Fruit fly (Drosophila melanogaster): Measurements from ENCODE around the gene Oseg4.

Oseg4 gene

dm6 chr3L:1738375-1739328 is 3.1 kb upstream of the Oseg4 start, which contains the start of gene Gk2 (continued):
- peak; percentile 65 for TF ChIP-seq Bgb (GFP tag; IDR thresholded peaks at IDR 0.05; ENCODE audit: partially characterized antibody)
- TF ChIP-seq mirr (GFP tag; optimal IDR thresholded peaks at IDR 0.05), result no peak
- no peak for TF ChIP-seq bab2 (GFP tag; optimal IDR thresholded peaks at IDR 0.05)
- TF ChIP-seq pita (GFP tag; optimal IDR thresholded peaks at IDR 0.05), result no peak
- TF ChIP-seq Tbp (GFP tag; optimal IDR thresholded peaks at IDR 0.05), result no peak
- TF ChIP-seq Hey (tag; optimal IDR thresholded peaks at IDR 0.05), result no peak
- no peak for TF ChIP-seq cato (GFP tag; optimal IDR thresholded peaks at IDR 0.05; ENCODE audit: borderline replicate concordance)
- TF ChIP-seq otp (GFP tag; IDR thresholded peaks at IDR 0.05), result no peak
- TF ChIP-seq MESR4 (GFP tag; optimal IDR thresholded peaks at IDR 0.05), result no peak
- no peak for TF ChIP-seq CG11085 (GFP tag; IDR thresholded peaks at IDR 0.05)
- no peak for TF ChIP-seq nau (GFP tag; optimal IDR thresholded peaks at IDR 0.05)
- TF ChIP-seq CG1233 (GFP tag; optimal IDR thresholded peaks at IDR 0.05), result no peak
- no peak for TF ChIP-seq Ets65A (GFP tag)
- no peak for TF ChIP-seq fru (optimal IDR thresholded peaks at IDR 0.05)
- no peak for TF ChIP-seq CG1602 (GFP tag; optimal IDR thresholded peaks at IDR 0.05)
- TF ChIP-seq scrt (GFP tag; optimal IDR thresholded peaks at IDR 0.05), result no peak
- TF ChIP-seq chinmo (GFP tag; IDR thresholded peaks at IDR 0.05; ENCODE audit: partially characterized antibody), result peak; percentile 67; the same call in 1 of the 4 replicates
- TF ChIP-seq CG17829 (tag; optimal IDR thresholded peaks at IDR 0.05), result no peak
- TF ChIP-seq Meics (GFP tag; optimal IDR thresholded peaks at IDR 0.05), result no peak
- no peak for TF ChIP-seq CG7839 (tag; optimal IDR thresholded peaks at IDR 0.05)
- no peak for TF ChIP-seq stc (GFP tag; IDR thresholded peaks at IDR 0.05)
- no peak for TF ChIP-seq Asciz (GFP tag; optimal IDR thresholded peaks at IDR 0.05)
- TF ChIP-seq CG33213 (GFP tag; optimal IDR thresholded peaks at IDR 0.05), result peak; percentile 28
- TF ChIP-seq Lhr (GFP tag; optimal IDR thresholded peaks at IDR 0.05), result peak; percentile 82
- no peak for TF ChIP-seq CG3838 (GFP tag; optimal IDR thresholded peaks at IDR 0.05)
- no peak for TF ChIP-seq sc (optimal IDR thresholded peaks at IDR 0.05)
- no peak for TF ChIP-seq sc (GFP tag; optimal IDR thresholded peaks at IDR 0.05)
- peak; percentile 63 for TF ChIP-seq Sin3A (optimal IDR thresholded peaks at IDR 0.05)
- no peak for TF ChIP-seq CG4707 (GFP tag; optimal IDR thresholded peaks at IDR 0.05)
- TF ChIP-seq tin (GFP tag; optimal IDR thresholded peaks at IDR 0.05), result no peak
- peak; percentile 48 for TF ChIP-seq stwl (tag; optimal IDR thresholded peaks at IDR 0.05)
- no peak for TF ChIP-seq CG10654 (GFP tag; optimal IDR thresholded peaks at IDR 0.05)
- peak; percentile 59 for TF ChIP-seq trem (tag; optimal IDR thresholded peaks at IDR 0.05)
- peak; percentile 78 for TF ChIP-seq CG2116 (GFP tag; optimal IDR thresholded peaks at IDR 0.05)
- no peak for TF ChIP-seq az2 (GFP tag; optimal IDR thresholded peaks at IDR 0.05)
- TF ChIP-seq crol (GFP tag; IDR thresholded peaks at IDR 0.05), result peak; percentile 38; the same call in 1 of the 2 replicates
- TF ChIP-seq zen2 (GFP tag; IDR thresholded peaks at IDR 0.05; ENCODE audit: partially characterized antibody), result no peak
- TF ChIP-seq CG8359 (GFP tag; optimal IDR thresholded peaks at IDR 0.05; ENCODE audit: borderline replicate concordance), result no peak
- TF ChIP-seq NK7.1 (GFP tag; optimal IDR thresholded peaks at IDR 0.05), result no peak
- no peak for TF ChIP-seq Oli (tag; optimal IDR thresholded peaks at IDR 0.05)
- TF ChIP-seq B-H1 (GFP tag; IDR thresholded peaks at IDR 0.05), result no peak
- TF ChIP-seq Vsx1 (GFP tag; optimal IDR thresholded peaks at IDR 0.05), result peak; percentile 10
- TF ChIP-seq lbe (GFP tag; optimal IDR thresholded peaks at IDR 0.05), result no peak
- no peak for TF ChIP-seq run (tag; optimal IDR thresholded peaks at IDR 0.05)
- no peak for TF ChIP-seq twi (tag; optimal IDR thresholded peaks at IDR 0.05)
- no peak for TF ChIP-seq HLHmδ (GFP tag; optimal IDR thresholded peaks at IDR 0.05)
- no peak for TF ChIP-seq chm (GFP tag; IDR thresholded peaks at IDR 0.05)
- no peak for TF ChIP-seq CrebB (tag; optimal IDR thresholded peaks at IDR 0.05)
- TF ChIP-seq zen (tag; optimal IDR thresholded peaks at IDR 0.05), result no peak
- no peak for TF ChIP-seq ssp (GFP tag; IDR thresholded peaks at IDR 0.05)
